Worm (Caenorhabditis elegans) whole organism, L4/young adult: Measurements from ENCODE around the gene M05D6.8.

Experiments used
- W03F9.2 ChIP-seq: fragments of 150-350 bp; optimal IDR thresholded peaks from 2 replicates; lab custom pipeline; 2014; ENCODE audit warnings: missing biosample characterization, missing genetic modification characterization
- dao-5 ChIP-seq: sonication (generic microtip); optimal IDR thresholded peaks from 2 replicates; lab custom pipeline; 2016; ENCODE audit warnings: missing genotype, missing genetic modification characterization, moderate library complexity, missing compliant biosample characterization
- him-1 ChIP-seq: sonication (generic microtip); optimal IDR thresholded peaks from 2 replicates; lab custom pipeline; 2016; ENCODE audit warnings: missing genotype, missing genetic modification reagents, missing genetic modification characterization, missing compliant biosample characterization

M05D6.8 gene

DNA sequence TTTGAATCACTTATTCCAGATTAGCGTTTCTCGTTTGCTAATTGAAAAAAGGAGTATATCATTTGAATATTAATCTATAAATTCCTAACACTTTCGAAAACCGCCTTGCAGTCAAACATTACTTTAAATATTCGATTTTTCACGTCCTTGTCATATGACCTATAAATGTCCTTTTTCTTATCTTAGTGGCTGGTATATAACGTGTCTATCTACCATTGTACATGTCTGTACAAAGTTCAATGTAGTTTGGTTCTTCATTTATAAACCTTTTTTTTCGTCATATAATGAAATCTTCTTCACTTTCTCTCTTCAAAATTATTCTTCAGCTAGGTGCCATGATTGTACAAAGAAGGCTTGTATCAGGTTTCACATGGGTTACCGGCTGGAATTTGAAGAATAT lies 14.6 kb upstream of the M05D6.8 start, which contains the start of gene gbh-2:
TSS of gene gbh-2 (plus strand) at position 277 of the 400 bp plus-strand sequence.
- no peak for TF ChIP-seq W03F9.2

DNA sequence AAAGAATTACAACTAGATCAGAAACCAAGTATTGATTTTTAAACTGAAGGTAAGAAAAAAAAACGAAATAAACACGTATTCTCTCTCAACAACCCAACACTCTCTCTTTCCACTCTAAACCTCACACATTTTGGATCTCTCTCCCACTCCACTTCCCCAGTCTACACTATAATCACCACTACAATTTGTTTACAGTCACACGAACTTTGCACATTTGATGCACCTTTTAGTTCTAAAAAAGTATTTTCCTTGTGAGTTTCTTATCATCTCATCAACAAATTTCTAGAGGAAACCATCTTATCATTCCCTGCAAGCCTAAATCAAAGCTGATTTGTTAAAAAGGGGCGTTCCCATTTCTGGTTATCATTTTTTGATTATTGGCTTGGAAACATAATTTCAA lies 13.5 kb upstream of the M05D6.8 start:
- TF ChIP-seq him-1, result no peak
- no peak for TF ChIP-seq W03F9.2
- no peak for TF ChIP-seq dao-5

DNA sequence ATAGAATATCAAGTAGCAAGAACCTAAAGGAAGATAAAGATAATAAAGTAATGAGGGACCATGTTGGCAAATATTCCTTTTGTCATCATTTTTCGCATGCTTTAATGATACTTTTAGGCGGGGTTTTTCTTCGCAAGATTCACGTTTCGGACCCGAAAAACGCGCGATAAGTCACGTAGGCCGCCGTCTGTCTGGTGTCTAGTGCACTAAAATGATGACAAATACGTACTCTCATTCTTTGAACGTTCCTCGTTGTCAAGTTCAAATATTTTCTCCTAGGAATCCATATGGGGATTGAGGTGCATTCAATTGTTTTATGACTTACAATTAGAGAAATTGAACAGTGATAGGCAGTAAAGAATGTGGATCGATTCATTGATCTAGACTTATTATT lies 12.8 kb upstream of the M05D6.8 start, which contains the start of gene taap-1:
TSS of gene taap-1 (minus strand) at position 79 of the 394 bp plus-strand sequence.
- TF ChIP-seq W03F9.2, result no peak
- TF ChIP-seq him-1, result no peak
- no peak for TF ChIP-seq dao-5

DNA sequence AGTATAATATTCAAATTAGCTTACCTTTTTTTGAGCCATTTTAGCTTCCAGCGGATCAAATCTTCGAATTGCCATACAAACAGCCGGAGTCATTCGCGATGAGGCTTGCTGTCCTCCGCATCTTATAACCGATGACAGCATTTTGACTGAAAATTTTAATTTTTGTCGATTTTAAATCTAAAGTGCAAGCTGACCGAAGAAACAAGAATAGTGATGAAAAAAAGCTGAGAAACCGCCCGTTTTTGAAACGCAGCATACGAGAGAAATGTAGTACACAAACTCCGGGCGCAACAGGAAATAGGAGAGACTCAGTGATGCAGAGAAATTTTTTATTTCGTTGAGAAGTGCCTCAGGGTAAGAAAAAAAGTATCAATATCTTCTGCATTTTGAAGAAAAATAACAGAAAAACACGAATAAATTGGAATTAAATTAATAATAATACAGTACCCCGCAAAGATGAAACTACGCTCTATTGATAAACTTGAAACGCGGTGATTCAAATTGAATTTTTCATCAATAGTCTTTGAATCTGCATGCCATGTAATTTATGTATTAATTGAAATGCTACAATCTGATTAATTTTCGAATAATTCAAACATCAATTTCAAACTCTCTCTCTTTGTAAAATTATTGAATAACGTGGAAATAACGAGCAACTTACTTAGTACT lies 12.2 kb upstream of the M05D6.8 start:
- TF ChIP-seq dao-5 (no peak), W03F9.2 (no peak), him-1 (no peak)

- TF ChIP-seq W03F9.2 (no peak), dao-5 (no peak), him-1 (no peak)
Measured at ce11 chrII:8481731-8482253, 10.8 kb upstream of the M05D6.8 start, which contains the start of gene M05D6.5. M05D6.5 (minus strand) TSS chrII:8482203.

- TF ChIP-seq dao-5 (no peak), W03F9.2 (peak; percentile 13), him-1 (no peak)
Measured at ce11 chrII:8481033-8481708, 10.1 kb upstream of the M05D6.8 start.

ce11 chrII:8480166-8480565 lies 9.1 kb upstream of the M05D6.8 start, which contains the start of gene lact-4:
lact-4 (minus strand) TSS chrII:8480478.
- TF ChIP-seq W03F9.2, result no peak
- no peak for TF ChIP-seq him-1
- TF ChIP-seq dao-5, result no peak

DNA sequence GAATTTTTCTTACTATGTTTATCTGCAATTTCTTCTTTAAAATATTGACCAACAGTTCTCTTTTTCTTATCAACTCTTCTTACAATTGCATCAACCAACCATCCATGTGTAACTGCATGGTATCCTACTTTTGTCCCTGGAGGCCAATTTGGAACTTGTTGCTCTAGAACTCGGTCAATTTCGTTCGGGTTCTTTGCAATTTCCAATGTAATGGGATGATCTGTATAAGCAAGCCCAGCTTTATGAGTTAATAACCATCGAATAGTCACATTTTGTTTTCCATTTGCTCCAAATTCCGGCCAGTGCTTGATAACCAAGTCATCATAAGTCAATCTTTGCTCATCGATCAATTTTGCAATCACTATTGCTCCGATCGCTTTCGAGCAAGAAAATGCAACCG lies 8.3 kb upstream of the M05D6.8 start:
- TF ChIP-seq W03F9.2 (no peak), dao-5 (no peak), him-1 (no peak)

DNA sequence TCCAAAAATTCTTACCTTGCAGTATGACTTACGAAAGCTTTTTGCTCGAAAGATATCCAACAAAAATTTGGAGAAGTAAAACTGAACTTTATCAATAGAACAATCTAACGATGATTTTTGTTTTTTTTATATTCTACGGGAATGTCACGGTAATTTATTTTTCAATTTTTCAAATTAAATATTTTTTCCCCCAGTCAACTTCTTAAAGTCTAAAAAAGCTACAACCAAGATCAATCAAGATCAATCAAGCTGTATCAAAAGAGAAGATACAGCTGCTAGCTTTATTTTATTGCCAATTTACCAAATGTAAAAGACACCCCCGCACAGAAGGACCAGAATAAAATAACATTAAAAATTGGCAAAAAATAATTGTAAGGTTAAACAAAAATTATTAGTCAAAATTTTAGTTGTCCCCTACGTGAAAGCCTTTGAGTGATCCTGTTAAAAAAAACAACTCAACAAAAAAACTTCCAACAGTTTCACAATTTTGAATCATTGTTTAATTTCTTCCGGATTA lies 4.3 kb upstream of the M05D6.8 start, which contains the start of the genes M05D6.1 and M05D6.3:
TSS of gene M05D6.1 (minus strand) at position 101 of the 517 bp plus-strand sequence.
TSS of gene M05D6.3 (plus strand) at position 467 of the 517 bp plus-strand sequence.
- TF ChIP-seq him-1, result no peak
- no peak for TF ChIP-seq W03F9.2
- no peak for TF ChIP-seq dao-5

DNA sequence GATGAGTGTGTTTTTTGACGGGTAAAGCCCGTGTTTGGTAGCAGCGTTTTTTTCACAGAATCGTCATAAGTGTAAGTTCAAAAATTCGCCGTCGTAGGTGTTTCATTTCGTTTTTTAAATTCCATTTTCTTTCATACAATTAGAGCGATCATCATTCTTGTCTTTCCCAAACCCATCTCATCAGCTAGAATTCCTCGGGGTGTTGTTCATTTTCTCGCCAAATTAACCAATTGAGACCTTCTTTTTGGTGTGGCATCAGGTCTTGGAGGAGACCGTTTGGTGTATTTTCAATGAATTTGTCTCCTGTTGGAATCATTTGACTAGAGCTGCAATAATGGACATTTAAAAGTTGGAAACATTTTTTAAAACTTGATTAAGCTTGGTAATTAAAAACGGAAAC lies 1.9 kb upstream of the M05D6.8 start:
- no peak for TF ChIP-seq him-1

DNA sequence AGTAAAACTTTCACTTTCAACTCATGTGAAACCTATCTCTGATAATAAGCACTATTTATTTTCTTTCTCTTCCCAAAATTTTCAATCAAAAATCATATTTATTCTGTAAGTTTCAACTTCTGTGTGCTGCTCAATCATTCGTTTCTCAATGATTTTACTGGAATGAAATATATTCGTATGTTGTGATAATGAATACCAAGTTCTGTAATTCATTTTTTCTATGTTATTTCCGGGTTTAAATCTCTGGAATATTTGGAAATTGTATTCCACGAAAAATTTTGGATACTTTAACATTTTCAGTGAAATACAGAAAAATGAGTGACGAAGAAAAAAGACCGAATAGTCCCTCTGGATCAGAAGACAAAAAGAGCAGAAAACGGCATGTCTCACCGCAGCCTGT lies 3.2 kb downstream of the M05D6.8 start, which contains the start of gene M05D6.2:
TSS of gene M05D6.2 (plus strand) at position 301 of the 400 bp plus-strand sequence.
- TF ChIP-seq him-1 (no peak), W03F9.2 (no peak), dao-5 (no peak)

DNA sequence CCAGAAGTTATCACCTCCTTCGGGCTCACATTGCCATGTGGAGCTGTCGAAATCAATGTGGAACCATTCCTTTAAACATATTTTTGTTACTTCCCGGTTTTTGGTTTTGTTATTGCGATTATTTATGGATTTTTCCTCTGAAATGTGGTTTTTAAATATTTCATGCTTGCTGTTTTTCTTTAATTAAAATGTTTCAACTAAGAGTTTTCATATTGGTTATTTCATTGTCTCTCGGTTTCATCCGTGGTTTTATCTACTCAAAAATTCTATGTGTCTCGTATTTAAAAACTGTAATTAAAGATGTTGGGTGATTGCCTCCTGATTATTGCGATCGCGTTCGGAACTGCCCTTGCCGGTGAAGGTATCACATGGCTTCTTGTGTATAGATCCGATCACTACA lies 4.2 kb downstream of the M05D6.8 start, which contains the start of gene F22B5.10:
TSS of gene F22B5.10 (plus strand) at position 301 of the 400 bp plus-strand sequence.
- TF ChIP-seq W03F9.2 (no peak), dao-5 (no peak), him-1 (no peak)

ce11 chrII:8464448-8464898 lies 6.6 kb downstream of the M05D6.8 start, which contains the start of gene fars-3:
fars-3 (plus strand) TSS chrII:8464848.
- TF ChIP-seq W03F9.2 (peak; percentile 48), him-1 (no peak), dao-5 (no peak)

- no peak for TF ChIP-seq him-1
- no peak for TF ChIP-seq dao-5
- TF ChIP-seq W03F9.2, result no peak
Measured at ce11 chrII:8457438-8457837, 13.6 kb downstream of the M05D6.8 start, which contains the start of gene zyg-9. zyg-9 (plus strand) TSS chrII:8457818.

DNA sequence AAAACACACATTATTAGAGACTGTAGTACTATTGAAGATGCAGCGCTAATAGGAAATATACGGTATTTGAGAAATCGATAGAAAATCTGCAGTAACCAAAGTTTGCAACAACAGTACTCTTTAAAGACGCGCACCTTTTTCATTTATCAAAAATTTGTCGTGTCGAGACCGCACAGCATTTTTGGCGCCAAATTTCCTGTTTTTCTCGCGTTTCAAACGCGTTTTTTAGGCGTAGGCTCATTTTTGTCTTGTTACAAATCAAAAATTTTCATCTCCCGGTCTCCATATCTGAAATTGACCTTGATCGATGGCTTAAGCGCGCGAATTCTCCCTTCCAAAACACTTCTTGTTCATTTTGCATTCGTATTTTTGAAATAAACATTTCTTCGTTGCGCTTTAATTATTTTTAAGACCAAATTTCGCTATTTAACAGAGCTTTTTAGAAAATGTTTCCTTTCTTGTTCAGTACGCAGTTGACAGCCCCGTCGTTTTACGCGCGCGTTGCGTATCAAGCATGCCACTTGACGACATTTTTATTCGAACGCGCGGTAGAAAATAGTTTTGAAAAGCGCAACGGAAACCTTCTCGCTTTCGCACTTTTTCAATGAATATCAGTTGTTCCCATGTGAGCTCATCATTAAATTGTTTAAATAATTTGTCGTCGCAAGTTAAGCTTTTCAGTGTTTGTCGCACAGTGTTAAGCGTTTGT lies 14.2 kb downstream of the M05D6.8 start:
- TF ChIP-seq him-1 (no peak), dao-5 (no peak), W03F9.2 (no peak)
